Fruit fly (Drosophila melanogaster) whole organism, prepupa: ENCODE results near the gene CG31928.

Experiments used
- Blimp-1 ChIP-seq: fragments of 200-800 bp; sonication (Bioruptor generic); optimal IDR thresholded peaks from 3 replicates; lab custom pipeline; 2017; ENCODE audit warnings: missing biosample characterization, missing genetic modification characterization, mild to moderate bottlenecking, moderate library complexity, missing genetic modification reagents
- CG10631 ChIP-seq: fragments of 200-800 bp; sonication (Bioruptor generic); optimal IDR thresholded peaks from 2 replicates; lab custom pipeline; 2016; ENCODE audit warnings: missing biosample characterization, missing genetic modification characterization
- CG10669 ChIP-seq: fragments of 200-800 bp; sonication (Bioruptor generic); optimal IDR thresholded peaks from 3 replicates; lab custom pipeline; 2018; ENCODE audit warnings: missing biosample characterization, mild to moderate bottlenecking, missing genetic modification characterization, moderate library complexity
- CG11294 ChIP-seq: fragments of 200-800 bp; sonication (Bioruptor generic); IDR thresholded peaks from 2 replicates; pipeline ENCODE4 v1.3.6; 2022; ENCODE audit warnings: missing biosample characterization, missing genetic modification characterization
- CG11762 ChIP-seq: fragments of 200-800 bp; sonication (Bioruptor generic); optimal IDR thresholded peaks from 3 replicates; lab custom pipeline; 2016; ENCODE audit warnings: missing biosample characterization, missing genetic modification characterization; ENCODE audit not compliant: insufficient read depth
- CG11902 ChIP-seq: fragments of 200-800 bp; sonication (Bioruptor generic); optimal IDR thresholded peaks from 3 replicates; lab custom pipeline; 2016; ENCODE audit warnings: missing biosample characterization, missing genetic modification characterization
- CG15336 ChIP-seq: fragments of 200-800 bp; sonication (Bioruptor generic); IDR thresholded peaks from 2 replicates; pipeline ENCODE4 v1.3.6; 2022; ENCODE audit warnings: missing biosample characterization, missing genetic modification characterization
- CG3032 ChIP-seq: fragments of 200-800 bp; optimal IDR thresholded peaks from 2 replicates; lab custom pipeline; 2019; ENCODE audit warnings: missing biosample characterization, mild to moderate bottlenecking, missing genetic modification characterization, moderate library complexity
- CG31627 ChIP-seq: fragments of 200-800 bp; sonication (Bioruptor generic); optimal IDR thresholded peaks from 3 replicates; lab custom pipeline; 2016; ENCODE audit warnings: missing biosample characterization, missing genetic modification characterization
- CG32006 ChIP-seq: fragments of 200-800 bp; sonication (Bioruptor generic); optimal IDR thresholded peaks from 3 replicates; lab custom pipeline; 2017; ENCODE audit warnings: missing biosample characterization, mild to moderate bottlenecking, missing genetic modification characterization
- CG34406 ChIP-seq: fragments of 200-800 bp; sonication (Bioruptor generic); optimal IDR thresholded peaks from 3 replicates; lab custom pipeline; 2016; ENCODE audit warnings: missing biosample characterization, missing genetic modification characterization
- CG3919 ChIP-seq: fragments of 200-800 bp; sonication (Bioruptor generic); optimal IDR thresholded peaks from 3 replicates; lab custom pipeline; 2016; ENCODE audit warnings: missing biosample characterization, missing genetic modification characterization
- CG4318 ChIP-seq: fragments of 200-800 bp; sonication (Bioruptor generic); optimal IDR thresholded peaks from 3 replicates; lab custom pipeline; 2017; ENCODE audit warnings: missing biosample characterization, mild to moderate bottlenecking, missing genetic modification characterization
- CG6163 ChIP-seq: fragments of 200-800 bp; sonication (Bioruptor generic); IDR thresholded peaks from 3 replicates; pipeline ENCODE4 v1.3.6; 2022; ENCODE audit warnings: missing biosample characterization, missing genetic modification characterization
- CG6276 ChIP-seq: fragments of 200-800 bp; sonication (Bioruptor generic); optimal IDR thresholded peaks from 2 replicates; lab custom pipeline; 2017; ENCODE audit warnings: missing biosample characterization, mild to moderate bottlenecking, missing genetic modification characterization
- CG6792 ChIP-seq: fragments of 200-800 bp; sonication (Bioruptor generic); optimal IDR thresholded peaks from 3 replicates; lab custom pipeline; 2016; ENCODE audit warnings: missing biosample characterization, missing genetic modification characterization
- CG6808 ChIP-seq: fragments of 200-800 bp; sonication (Bioruptor generic); optimal IDR thresholded peaks from 3 replicates; lab custom pipeline; 2017; ENCODE audit warnings: missing biosample characterization, missing genetic modification characterization, mild to moderate bottlenecking, moderate library complexity, missing genetic modification reagents
- CG6854 ChIP-seq: fragments of 200-800 bp; sonication (Bioruptor generic); optimal IDR thresholded peaks from 2 replicates; lab custom pipeline; 2017; ENCODE audit warnings: missing biosample characterization, mild to moderate bottlenecking, missing genetic modification characterization
- CG7368 ChIP-seq: fragments of 200-800 bp; sonication (Bioruptor generic); optimal IDR thresholded peaks from 3 replicates; lab custom pipeline; 2016; ENCODE audit warnings: missing biosample characterization, missing genetic modification characterization
- CG8119 ChIP-seq: fragments of 200-800 bp; sonication (Bioruptor generic); IDR thresholded peaks from 3 replicates; pipeline ENCODE4 v1.3.6; 2022; ENCODE audit warnings: missing biosample characterization, missing genetic modification characterization
- CG8319 ChIP-seq: fragments of 200-800 bp; sonication (Bioruptor generic); optimal IDR thresholded peaks from 3 replicates; lab custom pipeline; 2016; ENCODE audit warnings: missing biosample characterization, missing genetic modification characterization
- CG8632 ChIP-seq: fragments of 200-800 bp; sonication (Bioruptor generic); optimal IDR thresholded peaks from 3 replicates; lab custom pipeline; 2016; ENCODE audit warnings: missing biosample characterization, missing genetic modification characterization
- CG9139 ChIP-seq: fragments of 200-800 bp; sonication (Bioruptor generic); optimal IDR thresholded peaks from 3 replicates; lab custom pipeline; 2017; ENCODE audit warnings: missing biosample characterization, mild to moderate bottlenecking, missing genetic modification characterization
- Eip75B ChIP-seq: fragments of 200-800 bp; sonication (Bioruptor generic); optimal IDR thresholded peaks from 3 replicates; lab custom pipeline; 2016; ENCODE audit warnings: missing biosample characterization, missing genetic modification characterization
- Eip78C ChIP-seq: fragments of 200-800 bp; sonication (Bioruptor generic); peaks from one replicate; lab custom pipeline; 2016; ENCODE audit warnings: missing biosample characterization, missing genetic modification characterization
- Eip93F ChIP-seq: fragments of 200-800 bp; sonication (Bioruptor generic); optimal IDR thresholded peaks from 2 replicates; lab custom pipeline; 2016; ENCODE audit warnings: missing biosample characterization, mild to moderate bottlenecking, missing genetic modification characterization
- Ets21C ChIP-seq: fragments of 200-800 bp; sonication (Bioruptor generic); optimal IDR thresholded peaks from 3 replicates; lab custom pipeline; 2016; ENCODE audit warnings: missing biosample characterization, missing genetic modification characterization
- Ets96B ChIP-seq: fragments of 200-800 bp; optimal IDR thresholded peaks from 2 replicates; lab custom pipeline; 2019; ENCODE audit warnings: missing biosample characterization, mild to moderate bottlenecking, missing genetic modification characterization, moderate library complexity
- Hr38 ChIP-seq: sonication (Bioruptor generic); optimal IDR thresholded peaks from 2 replicates; lab custom pipeline; 2016; ENCODE audit warnings: missing biosample characterization, missing genetic modification characterization
- Hr39 ChIP-seq: fragments of 200-800 bp; sonication (Bioruptor generic); optimal IDR thresholded peaks from 2 replicates; lab custom pipeline; 2016; ENCODE audit warnings: missing biosample characterization, missing genetic modification characterization
- Hr4 ChIP-seq: fragments of 200-800 bp; sonication (Bioruptor generic); optimal IDR thresholded peaks from 3 replicates; lab custom pipeline; 2016; ENCODE audit warnings: missing biosample characterization, missing genetic modification characterization
- Lpt ChIP-seq: fragments of 200-800 bp; sonication (Bioruptor generic); optimal IDR thresholded peaks from 3 replicates; lab custom pipeline; 2016; ENCODE audit warnings: missing biosample characterization, missing genetic modification characterization
- Met ChIP-seq: fragments of 200-800 bp; sonication (Bioruptor generic); optimal IDR thresholded peaks from 3 replicates; lab custom pipeline; 2016; ENCODE audit warnings: missing biosample characterization, missing genetic modification characterization
- Smox ChIP-seq: fragments of 200-800 bp; sonication (Bioruptor generic); optimal IDR thresholded peaks from 3 replicates; lab custom pipeline; 2016; ENCODE audit warnings: missing biosample characterization, missing genetic modification characterization
- Sox102F ChIP-seq: fragments of 200-800 bp; sonication (Bioruptor generic); optimal IDR thresholded peaks from 2 replicates; lab custom pipeline; 2016; ENCODE audit warnings: missing biosample characterization, mild to moderate bottlenecking, missing genetic modification characterization
- Sox14 ChIP-seq: fragments of 200-800 bp; sonication (Bioruptor generic); optimal IDR thresholded peaks from 3 replicates; lab custom pipeline; 2016; ENCODE audit warnings: missing biosample characterization, missing genetic modification characterization
- Sox15 ChIP-seq: fragments of 200-800 bp; sonication (Bioruptor generic); optimal IDR thresholded peaks from 3 replicates; lab custom pipeline; 2016; ENCODE audit warnings: missing biosample characterization, missing genetic modification characterization
- achi ChIP-seq: fragments of 200-800 bp; sonication (Bioruptor generic); optimal IDR thresholded peaks from 3 replicates; lab custom pipeline; 2016; ENCODE audit warnings: missing biosample characterization, missing genetic modification characterization
- acj6 ChIP-seq: fragments of 200-800 bp; sonication (Bioruptor generic); optimal IDR thresholded peaks from 3 replicates; lab custom pipeline; 2016; ENCODE audit warnings: missing biosample characterization, missing genetic modification characterization
- cyc ChIP-seq: fragments of 200-800 bp; sonication (Bioruptor generic); optimal IDR thresholded peaks from 3 replicates; lab custom pipeline; 2016; ENCODE audit warnings: missing biosample characterization, missing genetic modification characterization
- dac ChIP-seq: fragments of 200-800 bp; sonication (Bioruptor generic); optimal IDR thresholded peaks from 2 replicates; lab custom pipeline; 2017; ENCODE audit warnings: missing biosample characterization, mild to moderate bottlenecking, missing genetic modification characterization
- eg ChIP-seq: fragments of 200-800 bp; sonication (Bioruptor generic); IDR thresholded peaks from 3 replicates; pipeline ENCODE4 v1.3.6; 2022; ENCODE audit warnings: missing biosample characterization, missing genetic modification characterization
- esn ChIP-seq: fragments of 200-800 bp; sonication (Bioruptor generic); optimal IDR thresholded peaks from 2 replicates; lab custom pipeline; 2016; ENCODE audit warnings: missing biosample characterization, mild to moderate bottlenecking, missing genetic modification characterization, moderate library complexity
- fd59A ChIP-seq: fragments of 200-800 bp; sonication (Bioruptor generic); optimal IDR thresholded peaks from 2 replicates; lab custom pipeline; 2017; ENCODE audit warnings: missing biosample characterization, mild to moderate bottlenecking, missing genetic modification characterization, missing genetic modification reagents
- fd85E ChIP-seq: fragments of 200-800 bp; sonication (Bioruptor generic); optimal IDR thresholded peaks from 3 replicates; lab custom pipeline; 2016; ENCODE audit warnings: missing biosample characterization, missing genetic modification characterization
- fkh ChIP-seq: fragments of 200-800 bp; sonication (Bioruptor generic); optimal IDR thresholded peaks from 3 replicates; lab custom pipeline; 2017; ENCODE audit warnings: missing biosample characterization, mild to moderate bottlenecking, missing genetic modification characterization, moderate library complexity
- lz ChIP-seq: fragments of 200-800 bp; sonication (Bioruptor generic); optimal IDR thresholded peaks from 3 replicates; lab custom pipeline; 2016; ENCODE audit warnings: missing biosample characterization, missing genetic modification characterization
- net ChIP-seq: fragments of 200-800 bp; sonication (Bioruptor generic); optimal IDR thresholded peaks from 3 replicates; lab custom pipeline; 2016; ENCODE audit warnings: missing biosample characterization, missing genetic modification characterization
- salr ChIP-seq, 2 experiments: fragments of 200-800 bp; sonication (Bioruptor generic); optimal IDR thresholded peaks; 3 replicates each; lab custom pipeline; 2016 to 2018; ENCODE audit warnings: missing biosample characterization in 2 of 2, missing genetic modification characterization in 2 of 2, mild to moderate bottlenecking in 1 of 2
- spab ChIP-seq: fragments of 200-800 bp; sonication (Bioruptor generic); optimal IDR thresholded peaks from 2 replicates; lab custom pipeline; 2017; ENCODE audit warnings: missing biosample characterization, mild to moderate bottlenecking, missing genetic modification characterization, missing genetic modification reagents
- ss ChIP-seq, 2 experiments: fragments of 200-800 bp; sonication (Bioruptor generic); optimal IDR thresholded peaks; 2 replicates in 1 of 2; 3 replicates in 1 of 2; lab custom pipeline; 2017 to 2018; ENCODE audit warnings: mild to moderate bottlenecking in 2 of 2, missing biosample characterization in 2 of 2, missing genetic modification characterization in 2 of 2, moderate library complexity in 1 of 2
- topi ChIP-seq: fragments of 200-800 bp; sonication (Bioruptor generic); optimal IDR thresholded peaks from 3 replicates; lab custom pipeline; 2016; ENCODE audit warnings: missing biosample characterization, missing genetic modification characterization
- vri ChIP-seq: fragments of 200-800 bp; sonication (Bioruptor generic); optimal IDR thresholded peaks from 3 replicates; lab custom pipeline; 2016; ENCODE audit warnings: missing biosample characterization, mild to moderate bottlenecking, missing genetic modification characterization

CG31928 gene

dm6 chr2L:1538132-1538531 is 46.0 kb downstream of the CG31928 start:
- TF ChIP-seq Eip93F (GFP tag; lab: Kevin White, UChicago) (no peak), CG8319 (GFP tag; lab: Kevin White, UChicago) (no peak), lz (no peak), CG31627 (no peak), CG6276 (GFP tag; lab: Kevin White, UChicago) (peak; percentile 22), CG6854 (GFP tag; lab: Kevin White, UChicago) (no peak), Met (no peak), CG8119 (GFP tag; lab: Robert Waterston, UW) (0 out of 3 replicates have a peak, but pooled peaks have one; percentile 36), CG3919 (peak; percentile 20), CG9139 (no peak), eg (GFP tag; lab: Robert Waterston, UW) (0 out of 3 replicates have a peak, but pooled peaks have one; percentile 45), CG3032 (no peak), CG11294 (no peak), Hr4 (GFP tag; lab: Kevin White, UChicago) (no peak), CG4318 (GFP tag; lab: Kevin White, UChicago) (no peak), CG8632 (GFP tag; lab: Kevin White, UChicago) (no peak), Sox14 (GFP tag; lab: Kevin White, UChicago) (no peak), cyc (GFP tag; lab: Kevin White, UChicago) (no peak), Eip78C (GFP tag; lab: Kevin White, UChicago) (peak; percentile 68), CG10669 (GFP tag; lab: Kevin White, UChicago) (no peak), Smox (GFP tag; lab: Kevin White, UChicago) (no peak), topi (no peak), Hr39 (GFP tag; lab: Kevin White, UChicago) (no peak), CG6808 (GFP tag; lab: Kevin White, UChicago) (no peak), CG11902 (GFP tag; lab: Kevin White, UChicago) (no peak), CG7368 (GFP tag; lab: Kevin White, UChicago) (no peak), net (GFP tag; lab: Kevin White, UChicago) (no peak), CG11762 (GFP tag; lab: Kevin White, UChicago) (no peak), Ets96B (tag; lab: Kevin White, UChicago) (no peak), CG32006 (peak; percentile 61), Hr38 (no peak), dac (no peak), Blimp-1 (GFP tag; lab: Kevin White, UChicago) (no peak), CG10631 (no peak), fd59A (no peak), fkh (GFP tag; lab: Kevin White, UChicago) (no peak), spab (no peak), Eip75B (no peak), CG15336 (GFP tag; lab: Robert Waterston, UW) (peak; percentile 65), CG6792 (no peak), acj6 (GFP tag; lab: Kevin White, UChicago) (no peak), vri (GFP tag; lab: Kevin White, UChicago) (no peak), Lpt (GFP tag; lab: Kevin White, UChicago) (no peak), Ets21C (GFP tag; lab: Kevin White, UChicago) (no peak), Sox102F (GFP tag; lab: Kevin White, UChicago) (no peak), CG6163 (GFP tag; lab: Robert Waterston, UW) (peak; percentile 43; the same call in 1 of the 3 replicates), ss (GFP tag; optimal IDR thresholded peaks at IDR 0.05; lab: Kevin White, UChicago) (no peak), fd85E (no peak), esn (GFP tag; lab: Kevin White, UChicago) (no peak), salr (GFP tag; optimal IDR thresholded peaks at IDR 0.05; lab: Kevin White, UChicago) (no peak), achi (GFP tag; lab: Kevin White, UChicago) (no peak), CG34406 (no peak), Sox15 (GFP tag; lab: Kevin White, UChicago) (no peak)
